Worm (Caenorhabditis elegans) whole organism, early embryonic: ENCODE measurements around the gene irld-21.

Experiments
- B0310.2 ChIP-seq: sonication (generic microtip); optimal IDR thresholded peaks from 2 replicates; lab custom pipeline; 2016; ENCODE audit warnings: mild to moderate bottlenecking, missing genetic modification characterization, missing compliant biosample characterization
- aly-1 ChIP-seq: sonication (generic microtip); optimal IDR thresholded peaks from 2 replicates; lab custom pipeline; 2016; ENCODE audit warnings: missing genetic modification characterization, missing compliant biosample characterization
- ama-1 ChIP-seq: fragments of 150-350 bp; optimal IDR thresholded peaks from 2 replicates; lab custom pipeline; 2014
- tbx-11 ChIP-seq: fragments of 200-800 bp; sonication (Bioruptor generic); IDR thresholded peaks from 2 replicates; pipeline ENCODE4 v1.3.6; 2022; ENCODE audit warnings: missing genetic modification characterization, missing compliant biosample characterization

ce11 chrIV:10161706-10162105, 39.6 kb upstream of the irld-21 start, which contains the start of gene pps-1:
- TF ChIP-seq B0310.2 (tag; lab: Kevin White, UChicago), result no peak
- no peak for TF ChIP-seq ama-1
- no peak for TF ChIP-seq tbx-11 (GFP tag; lab: Robert Waterston, UW)
- TF ChIP-seq aly-1 (tag; lab: Kevin White, UChicago), result no peak
